Fruit fly (Drosophila melanogaster): Measurements from ENCODE around the gene REPTOR-BP.

Gene REPTOR-BP

DNA sequence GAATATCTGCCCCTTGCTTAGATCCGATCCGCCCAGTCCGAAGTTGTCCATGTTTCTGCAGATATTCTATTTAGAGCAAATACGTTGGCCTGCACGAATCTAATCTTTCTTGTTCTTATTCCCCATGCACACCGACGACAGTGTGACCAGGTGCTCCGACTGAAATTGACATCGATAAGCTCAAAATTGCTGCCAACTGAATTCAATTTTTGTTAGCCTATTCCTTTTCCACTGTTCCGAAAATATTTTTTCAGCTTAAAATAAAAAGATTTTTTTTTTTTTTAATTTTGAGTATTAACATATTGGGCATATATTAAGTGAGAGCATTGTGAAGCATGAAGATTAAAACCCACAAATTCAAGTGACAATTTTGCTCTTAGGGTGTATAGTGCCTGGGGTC, 39.9 kb downstream of the REPTOR-BP start, which contains the start of gene nmd (continued):
- TF ChIP-seq CG11456 (GFP tag; IDR thresholded peaks at IDR 0.05) (no peak), stwl (tag; optimal IDR thresholded peaks at IDR 0.05) (peak; percentile 90), CG8944 (GFP tag; optimal IDR thresholded peaks at IDR 0.05) (no peak), Chrac-16 (GFP tag; optimal IDR thresholded peaks at IDR 0.05) (peak; percentile 12), CG1832 (GFP tag; optimal IDR thresholded peaks at IDR 0.05) (no peak), MESR4 (GFP tag; optimal IDR thresholded peaks at IDR 0.05) (peak; percentile 77), unc-4 (GFP tag; IDR thresholded peaks at IDR 0.05; ENCODE audit: partially characterized antibody) (peak; percentile 30; the same call in 1 of the 2 replicates), E2f2 (GFP tag; IDR thresholded peaks at IDR 0.05) (peak; percentile 35; the same call in 1 of the 2 replicates), CG4707 (GFP tag; optimal IDR thresholded peaks at IDR 0.05) (no peak), grau (tag; optimal IDR thresholded peaks at IDR 0.05) (peak; percentile 6), MBD-R2 (GFP tag; IDR thresholded peaks at IDR 0.05) (peak; percentile 89), CG2120 (GFP tag; optimal IDR thresholded peaks at IDR 0.05) (peak; percentile 33), YL-1 (GFP tag; optimal IDR thresholded peaks at IDR 0.05) (peak; percentile 64), CG10654 (GFP tag; optimal IDR thresholded peaks at IDR 0.05) (peak; percentile 3), dmrt99B (tag; optimal IDR thresholded peaks at IDR 0.05) (no peak), CG11247 (GFP tag; IDR thresholded peaks at IDR 0.05) (no peak), ken (GFP tag; IDR thresholded peaks at IDR 0.05) (0 out of 3 replicates have a peak, but pooled peaks have one; percentile 9), CG13287 (GFP tag; IDR thresholded peaks at IDR 0.05; ENCODE audit: partially characterized antibody) (peak; percentile 53), Myb (GFP tag; optimal IDR thresholded peaks at IDR 0.05) (peak; percentile 20), onecut (GFP tag; IDR thresholded peaks at IDR 0.05) (peak; percentile 32; the same call in 1 of the 2 replicates), Elba2 (GFP tag; optimal IDR thresholded peaks at IDR 0.05) (peak; percentile 64), CG3847 (GFP tag; IDR thresholded peaks at IDR 0.05) (peak; percentile 72), Dp (GFP tag; optimal IDR thresholded peaks at IDR 0.05) (peak; percentile 29), gem (tag; optimal IDR thresholded peaks at IDR 0.05) (peak; percentile 16), CG14014 (GFP tag; IDR thresholded peaks at IDR 0.05) (no peak), zf30C (GFP tag; optimal IDR thresholded peaks at IDR 0.05) (no peak), pzg (GFP tag; optimal IDR thresholded peaks at IDR 0.05) (peak; percentile 80), Scr (GFP tag; IDR thresholded peaks at IDR 0.05; ENCODE audit: partially characterized antibody) (peak; percentile 19; the same call in 1 of the 2 replicates), CG8290 (GFP tag; optimal IDR thresholded peaks at IDR 0.05) (peak; percentile 73), CG8290 (tag; optimal IDR thresholded peaks at IDR 0.05) (peak in 1 of 2 experiments; percentile 22), slp2 (GFP tag; optimal IDR thresholded peaks at IDR 0.05) (no peak), CG30403 (GFP tag; optimal IDR thresholded peaks at IDR 0.05) (peak; percentile 21), Hmr (GFP tag; optimal IDR thresholded peaks at IDR 0.05) (peak; percentile 32), HmgD (GFP tag; optimal IDR thresholded peaks at IDR 0.05) (peak; percentile 34), Nf-YC (tag; optimal IDR thresholded peaks at IDR 0.05) (peak; percentile 31), chinmo (GFP tag; IDR thresholded peaks at IDR 0.05; ENCODE audit: partially characterized antibody) (peak; percentile 74; the same call in 1 of the 4 replicates), CG17359 (tag; optimal IDR thresholded peaks at IDR 0.05) (no peak), mam (GFP tag; optimal IDR thresholded peaks at IDR 0.05) (peak; percentile 19), ftz-f1 (GFP tag; optimal IDR thresholded peaks at IDR 0.05) (no peak), CG13296 (GFP tag; optimal IDR thresholded peaks at IDR 0.05) (no peak), Bdp1 (GFP tag; optimal IDR thresholded peaks at IDR 0.05) (no peak), p53 (GFP tag; optimal IDR thresholded peaks at IDR 0.05) (peak; percentile 36)
